Fruit fly (Drosophila melanogaster): ENCODE results near the gene Rbp6.

Gene Rbp6

dm6 chr3L:17052388-17052905, 185.6 kb downstream of the Rbp6 start:
- TF ChIP-seq CG15336 (GFP tag; IDR thresholded peaks at IDR 0.05) = no peak
- no peak for TF ChIP-seq Ets21C (GFP tag; optimal IDR thresholded peaks at IDR 0.05)
- no peak for TF ChIP-seq CG3919 (GFP tag; optimal IDR thresholded peaks at IDR 0.05)
- no peak for TF ChIP-seq fd85E (GFP tag; optimal IDR thresholded peaks at IDR 0.05)
- TF ChIP-seq net (GFP tag; optimal IDR thresholded peaks at IDR 0.05) = no peak
- no peak for TF ChIP-seq CG34406 (GFP tag; optimal IDR thresholded peaks at IDR 0.05)
- no peak for TF ChIP-seq Hr4 (GFP tag; optimal IDR thresholded peaks at IDR 0.05)
- TF ChIP-seq eg (GFP tag; IDR thresholded peaks at IDR 0.05) = no peak
- TF ChIP-seq CG7368 (GFP tag; optimal IDR thresholded peaks at IDR 0.05) = no peak
- TF ChIP-seq OdsH (GFP tag; optimal IDR thresholded peaks at IDR 0.05) = no peak
- peak; percentile 27 for TF ChIP-seq CG9139 (GFP tag; optimal IDR thresholded peaks at IDR 0.05)
- no peak for TF ChIP-seq CG32006 (GFP tag; optimal IDR thresholded peaks at IDR 0.05)
- TF ChIP-seq spab (GFP tag; optimal IDR thresholded peaks at IDR 0.05) = peak; percentile 17
- TF ChIP-seq CG6163 (GFP tag; IDR thresholded peaks at IDR 0.05) = no peak
- no peak for TF ChIP-seq Hr39 (GFP tag; optimal IDR thresholded peaks at IDR 0.05)
- TF ChIP-seq Sox15 (GFP tag; optimal IDR thresholded peaks at IDR 0.05) = no peak
- no peak for TF ChIP-seq svp (GFP tag)
- TF ChIP-seq ss (GFP tag; optimal IDR thresholded peaks at IDR 0.05) = peak in 1 of 2 experiments; percentile 45
- TF ChIP-seq Eip93F (GFP tag; optimal IDR thresholded peaks at IDR 0.05) = no peak
- peak; percentile 38 for TF ChIP-seq CG10669 (GFP tag; optimal IDR thresholded peaks at IDR 0.05)
- TF ChIP-seq CG11294 (GFP tag; IDR thresholded peaks at IDR 0.05) = no peak
- TF ChIP-seq cyc (GFP tag; optimal IDR thresholded peaks at IDR 0.05) = no peak
- TF ChIP-seq CG8632 (GFP tag; optimal IDR thresholded peaks at IDR 0.05) = peak; percentile 5
- peak; percentile 5 for TF ChIP-seq CG6808 (GFP tag; optimal IDR thresholded peaks at IDR 0.05)
- peak; percentile 69 for TF ChIP-seq Eip78C (GFP tag)
- TF ChIP-seq Hr38 (GFP tag; optimal IDR thresholded peaks at IDR 0.05) = no peak

dm6 chr3L:17051472-17051871, 186.5 kb downstream of the Rbp6 start:
- TF ChIP-seq CG31627 (GFP tag; optimal IDR thresholded peaks at IDR 0.05) (no peak), Met (GFP tag; optimal IDR thresholded peaks at IDR 0.05) (no peak), OdsH (GFP tag; optimal IDR thresholded peaks at IDR 0.05) (no peak), CG34406 (GFP tag; optimal IDR thresholded peaks at IDR 0.05) (no peak), Sox15 (GFP tag; optimal IDR thresholded peaks at IDR 0.05) (no peak), eg (GFP tag; IDR thresholded peaks at IDR 0.05) (no peak), Sox14 (GFP tag; optimal IDR thresholded peaks at IDR 0.05) (no peak), CG8319 (GFP tag; optimal IDR thresholded peaks at IDR 0.05) (no peak), lz (GFP tag; optimal IDR thresholded peaks at IDR 0.05) (no peak), CG1621 (tag; optimal IDR thresholded peaks at IDR 0.05) (no peak), salr (GFP tag; optimal IDR thresholded peaks at IDR 0.05) (no peak), Eip78C (GFP tag) (no peak), esn (GFP tag; optimal IDR thresholded peaks at IDR 0.05) (no peak), Sox102F (GFP tag; optimal IDR thresholded peaks at IDR 0.05) (no peak), CG8119 (GFP tag; IDR thresholded peaks at IDR 0.05) (no peak), CG32006 (GFP tag; optimal IDR thresholded peaks at IDR 0.05) (no peak), Eip75B (GFP tag; optimal IDR thresholded peaks at IDR 0.05) (no peak), dsx (GFP tag; optimal IDR thresholded peaks at IDR 0.05; ENCODE audit: poor library complexity, severe bottlenecking) (no peak)

dm6 chr3L:17050661-17051452, 187.2 kb downstream of the Rbp6 start:
- TF ChIP-seq CG10631 (GFP tag; optimal IDR thresholded peaks at IDR 0.05) = no peak
- peak; percentile 14 for TF ChIP-seq Sox14 (GFP tag; optimal IDR thresholded peaks at IDR 0.05)
- peak; percentile 4 for TF ChIP-seq CG3919 (GFP tag; optimal IDR thresholded peaks at IDR 0.05)
- TF ChIP-seq cyc (GFP tag; optimal IDR thresholded peaks at IDR 0.05) = peak; percentile 4
- TF ChIP-seq pdm3 (GFP tag; optimal IDR thresholded peaks at IDR 0.05) = no peak
- peak; percentile 19 for TF ChIP-seq Eip78C (GFP tag)
- no peak for TF ChIP-seq CG6808 (GFP tag; optimal IDR thresholded peaks at IDR 0.05)
- TF ChIP-seq fkh (GFP tag; optimal IDR thresholded peaks at IDR 0.05) = peak; percentile 3
- peak; percentile 32 for TF ChIP-seq CG6854 (GFP tag; optimal IDR thresholded peaks at IDR 0.05)
